Fruit fly (Drosophila melanogaster) Kc167 (cell line): ENCODE measurements around the gene CG17378.

ENCODE experiments used
- Myc ChIP-seq: fragments of >200 bp; optimal IDR thresholded peaks from 2 replicates; lab custom pipeline; 2017; ENCODE audit warnings: missing external identifiers
- Sin3A ChIP-seq: fragments of >200 bp; optimal IDR thresholded peaks from 2 replicates; lab custom pipeline; 2018; ENCODE audit warnings: missing external identifiers
- psq ChIP-seq: fragments of >200 bp; optimal IDR thresholded peaks from 2 replicates; lab custom pipeline; 2017; ENCODE audit warnings: missing external identifiers
- ttk ChIP-seq: sonication (Bioruptor generic); optimal IDR thresholded peaks from 2 replicates; lab custom pipeline; 2017; ENCODE audit warnings: missing external identifiers

DNA sequence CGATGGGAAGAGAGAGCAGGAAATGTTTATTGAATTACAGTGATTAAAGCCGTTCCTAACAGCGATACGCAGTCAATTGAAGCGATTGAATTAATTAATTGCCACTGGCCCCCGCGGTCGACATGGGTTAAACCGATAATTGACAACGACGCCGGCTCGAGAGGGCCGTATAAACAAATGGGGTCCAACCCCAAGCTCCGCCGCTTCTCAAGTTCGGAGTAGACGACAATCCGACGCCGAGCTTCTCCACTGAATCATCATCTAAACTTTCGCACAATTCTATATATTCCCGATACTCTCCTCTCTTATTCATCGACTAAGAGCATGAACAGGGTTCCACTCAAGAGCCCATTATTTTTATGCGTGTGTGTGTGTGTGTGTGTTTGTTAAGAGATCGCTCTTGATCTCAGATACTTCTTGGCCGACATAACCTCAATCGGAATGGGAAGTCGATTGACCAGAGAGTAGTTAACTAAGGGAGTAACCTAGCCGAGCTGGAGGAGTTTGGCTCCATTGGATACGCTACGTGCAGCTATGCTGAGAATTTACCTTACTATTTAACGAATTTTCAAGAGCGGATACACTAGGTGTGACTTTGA lies 18.1 kb downstream of the CG17378 start:
- no peak for TF ChIP-seq ttk
- TF ChIP-seq psq: no peak
- TF ChIP-seq Sin3A (lab: Kevin White, UChicago): no peak
- no peak for TF ChIP-seq Myc (lab: Kevin White, UChicago)
